Fruit fly (Drosophila melanogaster): Measurements from ENCODE around the gene CG4278.

DNA sequence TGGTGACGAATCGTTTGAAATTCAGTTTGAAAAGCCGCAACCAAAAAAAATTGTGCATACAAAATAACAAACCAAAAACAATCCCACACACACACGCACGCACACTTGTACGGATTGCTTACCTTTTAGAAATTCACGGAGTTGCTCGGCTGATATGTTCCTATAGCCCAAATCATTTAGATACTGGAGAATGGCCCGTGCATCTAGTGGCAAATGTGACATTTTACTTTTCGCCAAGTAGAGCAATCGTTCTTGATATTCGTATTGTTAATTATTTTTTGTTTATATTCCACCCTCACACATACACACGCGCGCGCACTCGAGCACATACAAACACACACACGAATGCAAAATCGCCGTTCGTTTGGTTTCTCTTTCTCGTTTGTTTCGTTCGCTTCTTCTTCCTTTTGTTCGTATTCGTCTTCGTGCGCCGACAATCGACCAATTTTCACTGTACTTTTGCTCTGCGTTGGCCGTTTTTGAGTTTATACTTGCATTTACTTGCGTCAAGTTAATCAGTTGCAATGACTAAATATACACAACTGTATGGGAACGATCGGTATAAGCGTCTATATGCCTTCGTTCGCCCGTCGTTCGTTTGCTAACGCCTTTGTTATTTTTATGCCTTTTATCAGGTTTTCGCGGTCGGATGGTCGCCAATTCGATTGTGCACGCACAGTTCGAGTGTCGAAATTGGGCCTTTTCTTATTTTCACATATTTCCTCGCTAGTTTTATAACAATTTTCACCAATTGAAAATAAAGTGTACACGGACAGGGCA is 25.1 kb downstream of the CG4278 start:
- no peak for TF ChIP-seq Dll (optimal IDR thresholded peaks at IDR 0.05)
- no peak for TF ChIP-seq pan (optimal IDR thresholded peaks at IDR 0.05)
- TF ChIP-seq CG8478 (optimal IDR thresholded peaks at IDR 0.05), result no peak
- no peak for TF ChIP-seq psq (optimal IDR thresholded peaks at IDR 0.05)
